Fruit fly (Drosophila melanogaster) whole organism, prepupa: Measurements from ENCODE around the gene betaNACtes6.
"Not testable (repeated sequence)": the region's sequence is repeated elsewhere in the genome, so short reads cannot be mapped to it uniquely, and the experiment has no call there.

Experiments
- Blimp-1 ChIP-seq: fragments of 200-800 bp; sonication (Bioruptor generic); optimal IDR thresholded peaks from 3 replicates; lab custom pipeline; 2017; ENCODE audit warnings: missing biosample characterization, missing genetic modification characterization, mild to moderate bottlenecking, moderate library complexity, missing genetic modification reagents
- CG3032 ChIP-seq: fragments of 200-800 bp; optimal IDR thresholded peaks from 2 replicates; lab custom pipeline; 2019; ENCODE audit warnings: missing biosample characterization, mild to moderate bottlenecking, missing genetic modification characterization, moderate library complexity
- CG32006 ChIP-seq: fragments of 200-800 bp; sonication (Bioruptor generic); optimal IDR thresholded peaks from 3 replicates; lab custom pipeline; 2017; ENCODE audit warnings: missing biosample characterization, mild to moderate bottlenecking, missing genetic modification characterization
- CG3919 ChIP-seq: fragments of 200-800 bp; sonication (Bioruptor generic); optimal IDR thresholded peaks from 3 replicates; lab custom pipeline; 2016; ENCODE audit warnings: missing biosample characterization, missing genetic modification characterization
- CG6163 ChIP-seq: fragments of 200-800 bp; sonication (Bioruptor generic); IDR thresholded peaks from 3 replicates; pipeline ENCODE4 v1.3.6; 2022; ENCODE audit warnings: missing biosample characterization, missing genetic modification characterization
- CG6276 ChIP-seq: fragments of 200-800 bp; sonication (Bioruptor generic); optimal IDR thresholded peaks from 2 replicates; lab custom pipeline; 2017; ENCODE audit warnings: missing biosample characterization, mild to moderate bottlenecking, missing genetic modification characterization
- CG6792 ChIP-seq: fragments of 200-800 bp; sonication (Bioruptor generic); optimal IDR thresholded peaks from 3 replicates; lab custom pipeline; 2016; ENCODE audit warnings: missing biosample characterization, missing genetic modification characterization
- CG6854 ChIP-seq: fragments of 200-800 bp; sonication (Bioruptor generic); optimal IDR thresholded peaks from 2 replicates; lab custom pipeline; 2017; ENCODE audit warnings: missing biosample characterization, mild to moderate bottlenecking, missing genetic modification characterization
- CG8119 ChIP-seq: fragments of 200-800 bp; sonication (Bioruptor generic); IDR thresholded peaks from 3 replicates; pipeline ENCODE4 v1.3.6; 2022; ENCODE audit warnings: missing biosample characterization, missing genetic modification characterization
- CG9139 ChIP-seq: fragments of 200-800 bp; sonication (Bioruptor generic); optimal IDR thresholded peaks from 3 replicates; lab custom pipeline; 2017; ENCODE audit warnings: missing biosample characterization, mild to moderate bottlenecking, missing genetic modification characterization
- Eip78C ChIP-seq: fragments of 200-800 bp; sonication (Bioruptor generic); peaks from one replicate; lab custom pipeline; 2016; ENCODE audit warnings: missing biosample characterization, missing genetic modification characterization
- Eip93F ChIP-seq: fragments of 200-800 bp; sonication (Bioruptor generic); optimal IDR thresholded peaks from 2 replicates; lab custom pipeline; 2016; ENCODE audit warnings: missing biosample characterization, mild to moderate bottlenecking, missing genetic modification characterization
- Ets21C ChIP-seq: fragments of 200-800 bp; sonication (Bioruptor generic); optimal IDR thresholded peaks from 3 replicates; lab custom pipeline; 2016; ENCODE audit warnings: missing biosample characterization, missing genetic modification characterization
- Hr4 ChIP-seq: fragments of 200-800 bp; sonication (Bioruptor generic); optimal IDR thresholded peaks from 3 replicates; lab custom pipeline; 2016; ENCODE audit warnings: missing biosample characterization, missing genetic modification characterization
- OdsH ChIP-seq: fragments of 200-800 bp; sonication (Bioruptor generic); optimal IDR thresholded peaks from 3 replicates; lab custom pipeline; 2016; ENCODE audit warnings: missing biosample characterization, missing genetic modification characterization
- Smox ChIP-seq: fragments of 200-800 bp; sonication (Bioruptor generic); optimal IDR thresholded peaks from 3 replicates; lab custom pipeline; 2016; ENCODE audit warnings: missing biosample characterization, missing genetic modification characterization
- esn ChIP-seq: fragments of 200-800 bp; sonication (Bioruptor generic); optimal IDR thresholded peaks from 2 replicates; lab custom pipeline; 2016; ENCODE audit warnings: missing biosample characterization, mild to moderate bottlenecking, missing genetic modification characterization, moderate library complexity
- fd59A ChIP-seq: fragments of 200-800 bp; sonication (Bioruptor generic); optimal IDR thresholded peaks from 2 replicates; lab custom pipeline; 2017; ENCODE audit warnings: missing biosample characterization, mild to moderate bottlenecking, missing genetic modification characterization, missing genetic modification reagents
- fd85E ChIP-seq: fragments of 200-800 bp; sonication (Bioruptor generic); optimal IDR thresholded peaks from 3 replicates; lab custom pipeline; 2016; ENCODE audit warnings: missing biosample characterization, missing genetic modification characterization
- lz ChIP-seq: fragments of 200-800 bp; sonication (Bioruptor generic); optimal IDR thresholded peaks from 3 replicates; lab custom pipeline; 2016; ENCODE audit warnings: missing biosample characterization, missing genetic modification characterization
- pdm3 ChIP-seq: fragments of 200-800 bp; sonication (Bioruptor generic); optimal IDR thresholded peaks from 3 replicates; lab custom pipeline; 2016; ENCODE audit warnings: missing biosample characterization, missing genetic modification characterization
- spab ChIP-seq: fragments of 200-800 bp; sonication (Bioruptor generic); optimal IDR thresholded peaks from 2 replicates; lab custom pipeline; 2017; ENCODE audit warnings: missing biosample characterization, mild to moderate bottlenecking, missing genetic modification characterization, missing genetic modification reagents
- svp ChIP-seq: fragments of 200-800 bp; sonication (Bioruptor generic); peaks from one replicate; lab custom pipeline; 2016; ENCODE audit warnings: missing biosample characterization, missing genetic modification characterization
- topi ChIP-seq: fragments of 200-800 bp; sonication (Bioruptor generic); optimal IDR thresholded peaks from 3 replicates; lab custom pipeline; 2016; ENCODE audit warnings: missing biosample characterization, missing genetic modification characterization

The betaNACtes6 gene

dm6 chrX:14317050-14317449 is at the start of gene betaNACtes6:
TSS of gene betaNACtes6 (minus strand) at chrX:14317150.
- not testable (repeated sequence) for TF ChIP-seq Eip93F, Hr4, Blimp-1 (GFP tag; lab: Kevin White, UChicago)

- no peak for TF ChIP-seq pdm3
- TF ChIP-seq fd85E (GFP tag; lab: Kevin White, UChicago), result no peak
- peak; percentile 21 for TF ChIP-seq svp (GFP tag; lab: Kevin White, UChicago)
- no peak for TF ChIP-seq topi
- TF ChIP-seq Hr4 (GFP tag; lab: Kevin White, UChicago), result peak; percentile 6
- no peak for TF ChIP-seq CG3032 (tag; lab: Kevin White, UChicago)
- 0 out of 3 replicates have a peak, but pooled peaks have one; percentile 25 for TF ChIP-seq CG6163 (GFP tag; lab: Robert Waterston, UW)
- no peak for TF ChIP-seq CG3919 (GFP tag; lab: Kevin White, UChicago)
Observed at dm6 chrX:14332243-14332642, 15.3 kb upstream of the betaNACtes6 start.

- TF ChIP-seq Eip78C (GFP tag; lab: Kevin White, UChicago) (peak; percentile 33), lz (GFP tag; lab: Kevin White, UChicago) (no peak)
Observed at dm6 chrX:14331490-14332182, 14.7 kb upstream of the betaNACtes6 start.

- TF ChIP-seq CG32006 (GFP tag; lab: Kevin White, UChicago) (no peak), svp (GFP tag; lab: Kevin White, UChicago) (peak; percentile 48), Eip78C (GFP tag; lab: Kevin White, UChicago) (no peak), Ets21C (GFP tag; lab: Kevin White, UChicago) (no peak)
Observed at dm6 chrX:14321963-14322362, 5.0 kb upstream of the betaNACtes6 start, which contains the start of gene dpr8. TSS of gene dpr8 (plus strand) at chrX:14322226.

dm6 chrX:14315483-14315882 is 1.5 kb downstream of the betaNACtes6 start, which contains the start of gene betaNACtes2:
TSS of gene betaNACtes2 (minus strand) at chrX:14315583.
- TF ChIP-seq spab, Eip78C, CG6792 (GFP tag; lab: Kevin White, UChicago): not testable (repeated sequence)

- no peak for TF ChIP-seq Hr4 (GFP tag; lab: Kevin White, UChicago)
- TF ChIP-seq Eip93F (GFP tag; lab: Kevin White, UChicago), result no peak
- no peak for TF ChIP-seq CG8119 (GFP tag; lab: Robert Waterston, UW)
- no peak for TF ChIP-seq fd59A (GFP tag; lab: Kevin White, UChicago)
- TF ChIP-seq CG3032 (tag; lab: Kevin White, UChicago), result no peak
- no peak for TF ChIP-seq Smox (GFP tag; lab: Kevin White, UChicago)
- no peak for TF ChIP-seq CG6276
- no peak for TF ChIP-seq CG3919 (GFP tag; lab: Kevin White, UChicago)
- TF ChIP-seq OdsH (GFP tag; lab: Kevin White, UChicago), result no peak
- no peak for TF ChIP-seq CG9139 (GFP tag; lab: Kevin White, UChicago)
- no peak for TF ChIP-seq spab (GFP tag; lab: Kevin White, UChicago)
- no peak for TF ChIP-seq CG6854 (GFP tag; lab: Kevin White, UChicago)
- no peak for TF ChIP-seq esn
Observed at dm6 chrX:14289293-14289692, 27.7 kb downstream of the betaNACtes6 start, which contains the start of gene CG9400. TSS of gene CG9400 (minus strand) at chrX:14289393.

- TF ChIP-seq lz (GFP tag; lab: Kevin White, UChicago), result no peak
Observed at dm6 chrX:14277435-14277834, 39.5 kb downstream of the betaNACtes6 start, which contains the start of gene Muc12Ea. TSS of gene Muc12Ea (plus strand) at chrX:14277735.
